Worm (Caenorhabditis elegans): ENCODE measurements around the gene F38A5.6.

F38A5.6 gene

DNA sequence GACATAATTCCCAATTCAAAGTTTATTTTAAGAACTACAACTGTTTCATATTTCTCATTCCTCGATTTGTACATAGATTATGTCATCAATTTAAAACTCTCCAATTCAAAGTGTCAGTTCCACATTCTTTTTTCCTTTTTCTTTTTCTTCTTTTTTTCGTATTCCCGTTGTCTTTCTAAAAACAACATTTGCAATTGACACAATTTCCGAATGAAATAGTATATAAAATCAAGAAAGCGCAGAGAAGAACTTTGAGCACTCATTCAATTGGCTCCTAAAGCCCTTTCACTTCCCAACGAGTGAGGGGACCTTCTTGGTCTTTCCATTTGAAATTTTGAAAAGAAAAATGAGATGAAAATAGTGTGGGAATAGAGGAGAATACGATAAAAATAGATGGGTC is 49.8 kb downstream of the F38A5.6 start:
- TF ChIP-seq flt-1 (GFP tag; IDR thresholded peaks at IDR 0.05) = no peak
- no peak for TF ChIP-seq aly-1 (tag; optimal IDR thresholded peaks at IDR 0.05)
- TF ChIP-seq ama-1 (optimal IDR thresholded peaks at IDR 0.05) = no peak
- no peak for TF ChIP-seq sea-1 (GFP tag; conservative IDR thresholded peaks at IDR 0.05)
- no peak for TF ChIP-seq hmbx-1 (tag; optimal IDR thresholded peaks at IDR 0.05)
- TF ChIP-seq scrt-1 (GFP tag; IDR thresholded peaks at IDR 0.05) = no peak
- TF ChIP-seq hmg-4 (GFP tag; optimal IDR thresholded peaks at IDR 0.05) = no peak
- TF ChIP-seq tbx-11 (GFP tag; IDR thresholded peaks at IDR 0.05) = no peak
- no peak for TF ChIP-seq F13C5.2 (tag; optimal IDR thresholded peaks at IDR 0.05)
- TF ChIP-seq hnd-1 (tag; optimal IDR thresholded peaks at IDR 0.05) = no peak
- TF ChIP-seq B0310.2 (tag; optimal IDR thresholded peaks at IDR 0.05) = no peak
- TF ChIP-seq ceh-36 (tag; optimal IDR thresholded peaks at IDR 0.05) = no peak
- no peak for TF ChIP-seq ets-7 (tag; optimal IDR thresholded peaks at IDR 0.05)
- no peak for TF ChIP-seq pes-1 (GFP tag; IDR thresholded peaks at IDR 0.05)
- no peak for TF ChIP-seq tbx-37 (GFP tag; conservative IDR thresholded peaks at IDR 0.05)
- no peak for TF ChIP-seq ceh-13 (GFP tag; optimal IDR thresholded peaks at IDR 0.05)
- no peak for TF ChIP-seq tra-4 (tag; optimal IDR thresholded peaks at IDR 0.05)

Data from whole organism, early embryonic.